Worm (Caenorhabditis elegans) whole organism, L3 larva: ENCODE data around the gene B0035.3.
A peak's percentile ranks its signal among the peaks of the same experiment; 100 is the strongest.

Experiments used
- ZK546.5 ChIP-seq: sonication (generic microtip); optimal IDR thresholded peaks from 2 replicates; lab custom pipeline; 2017; ENCODE audit warnings: missing biosample characterization, missing genetic modification characterization
- aly-2 ChIP-seq: fragments of 150-350 bp; optimal IDR thresholded peaks from 2 replicates; lab custom pipeline; 2014; ENCODE audit warnings: missing biosample characterization, missing genetic modification characterization
- ama-1 ChIP-seq: fragments of 150-350 bp; optimal IDR thresholded peaks from 2 replicates; lab custom pipeline; 2018
- ceh-16 ChIP-seq: sonication (generic microtip); optimal IDR thresholded peaks from 2 replicates; lab custom pipeline; 2017; ENCODE audit warnings: missing biosample characterization, missing genetic modification characterization
- ceh-28 ChIP-seq: fragments of 150-350 bp; optimal IDR thresholded peaks from 2 replicates; lab custom pipeline; 2014; ENCODE audit warnings: missing biosample characterization, missing genetic modification reagents, missing genetic modification characterization
- ceh-9 ChIP-seq: sonication (generic microtip); optimal IDR thresholded peaks from 2 replicates; lab custom pipeline; 2018; ENCODE audit warnings: missing biosample characterization, missing genetic modification characterization
- daf-12 ChIP-seq: fragments of 150-350 bp; optimal IDR thresholded peaks from 2 replicates; lab custom pipeline; 2014; ENCODE audit warnings: missing biosample characterization, missing genetic modification reagents, missing genetic modification characterization
- egl-5 ChIP-seq: fragments of 150-350 bp; optimal IDR thresholded peaks from 2 replicates; lab custom pipeline; 2017; ENCODE audit warnings: missing biosample characterization, missing genetic modification reagents, missing genetic modification characterization, inconsistent platforms
- elt-1 ChIP-seq: fragments of 150-350 bp; optimal IDR thresholded peaks from 2 replicates; lab custom pipeline; 2014; ENCODE audit warnings: missing biosample characterization, missing genetic modification characterization
- elt-2 ChIP-seq: sonication (generic microtip); optimal IDR thresholded peaks from 2 replicates; lab custom pipeline; 2016; ENCODE audit warnings: missing genetic modification reagents, mild to moderate bottlenecking, missing genetic modification characterization, missing compliant biosample characterization
- elt-3 ChIP-seq, 3 experiments: fragments of 150-350 bp in 1 of 3; sonication (generic microtip) in 2 of 3; optimal IDR thresholded peaks; 2 replicates in 2 of 3; 4 replicates in 1 of 3; lab custom pipeline; 2014 to 2017; ENCODE audit warnings: missing biosample characterization in 3 of 3, missing genetic modification characterization in 3 of 3
- fkh-2 ChIP-seq: fragments of 150-350 bp; optimal IDR thresholded peaks from 2 replicates; lab custom pipeline; 2014; ENCODE audit warnings: missing biosample characterization, missing genetic modification reagents, missing genetic modification characterization
- fos-1 ChIP-seq: fragments of 150-350 bp; optimal IDR thresholded peaks from 2 replicates; lab custom pipeline; 2014; ENCODE audit warnings: missing biosample characterization, missing genetic modification characterization
- hmg-11 ChIP-seq: sonication (generic microtip); optimal IDR thresholded peaks from 2 replicates; lab custom pipeline; 2016; ENCODE audit warnings: missing genetic modification characterization, missing compliant biosample characterization
- jun-1 ChIP-seq: fragments of 150-350 bp; optimal IDR thresholded peaks from 2 replicates; lab custom pipeline; 2014; ENCODE audit warnings: missing biosample characterization, missing genetic modification reagents, missing genetic modification characterization
- lin-15B ChIP-seq: fragments of 150-350 bp; optimal IDR thresholded peaks from 2 replicates; lab custom pipeline; 2014; ENCODE audit warnings: missing biosample characterization, missing genetic modification characterization
- lsy-12 ChIP-seq: sonication (generic microtip); optimal IDR thresholded peaks from 2 replicates; lab custom pipeline; 2016; ENCODE audit warnings: mild to moderate bottlenecking, missing genetic modification characterization, missing compliant biosample characterization
- nhr-11 ChIP-seq: fragments of 150-350 bp; optimal IDR thresholded peaks from 2 replicates; lab custom pipeline; 2014; ENCODE audit warnings: missing biosample characterization, missing genetic modification characterization
- nhr-12 ChIP-seq: fragments of 150-350 bp; optimal IDR thresholded peaks from 2 replicates; lab custom pipeline; 2014; ENCODE audit warnings: missing biosample characterization, missing genetic modification characterization
- nhr-237 ChIP-seq: fragments of 150-350 bp; optimal IDR thresholded peaks from 2 replicates; lab custom pipeline; 2014; ENCODE audit warnings: missing biosample characterization, missing genetic modification characterization
- nhr-28 ChIP-seq: fragments of 150-350 bp; optimal IDR thresholded peaks from 2 replicates; lab custom pipeline; 2014; ENCODE audit warnings: missing biosample characterization, missing genetic modification characterization
- nhr-67 ChIP-seq: fragments of 150-350 bp; optimal IDR thresholded peaks from 2 replicates; lab custom pipeline; 2014; ENCODE audit warnings: missing biosample characterization, missing genetic modification characterization
- nhr-76 ChIP-seq: fragments of 150-350 bp; sonication (generic microtip); optimal IDR thresholded peaks from 5 replicates; lab custom pipeline; 2014; ENCODE audit warnings: missing biosample characterization, missing genetic modification characterization
- nhr-77 ChIP-seq: fragments of 150-350 bp; optimal IDR thresholded peaks from 2 replicates; lab custom pipeline; 2014; ENCODE audit warnings: missing biosample characterization, missing genetic modification characterization
- pha-4 ChIP-seq: fragments of 150-350 bp; optimal IDR thresholded peaks from 2 replicates; lab custom pipeline; 2014; ENCODE audit warnings: missing biosample characterization, missing genetic modification reagents, missing genetic modification characterization
- pqm-1 ChIP-seq: fragments of 150-350 bp; optimal IDR thresholded peaks from 2 replicates; lab custom pipeline; 2017; ENCODE audit warnings: missing biosample characterization, missing genetic modification characterization, inconsistent platforms
- skn-1 ChIP-seq: fragments of 150-350 bp; optimal IDR thresholded peaks from 2 replicates; lab custom pipeline; 2014; ENCODE audit warnings: missing biosample characterization, missing genetic modification characterization
- snpc-4 ChIP-seq: fragments of 150-350 bp; optimal IDR thresholded peaks from 2 replicates; lab custom pipeline; 2014; ENCODE audit warnings: missing biosample characterization, missing genetic modification characterization
- tbx-2 ChIP-seq: sonication (generic microtip); optimal IDR thresholded peaks from 2 replicates; lab custom pipeline; 2016; ENCODE audit warnings: mild to moderate bottlenecking, missing genetic modification characterization, missing compliant biosample characterization
- unc-62 ChIP-seq: fragments of 150-350 bp; sonication (generic microtip); optimal IDR thresholded peaks from 4 replicates; lab custom pipeline; 2014; ENCODE audit warnings: missing biosample characterization, missing genetic modification reagents, missing genetic modification characterization
- zag-1 ChIP-seq: fragments of 150-350 bp; optimal IDR thresholded peaks from 2 replicates; lab custom pipeline; 2014; ENCODE audit warnings: missing biosample characterization, missing genetic modification characterization
- ztf-4 ChIP-seq: fragments of 150-350 bp; optimal IDR thresholded peaks from 2 replicates; lab custom pipeline; 2014; ENCODE audit warnings: missing biosample characterization, missing genetic modification characterization

B0035.3 gene

DNA sequence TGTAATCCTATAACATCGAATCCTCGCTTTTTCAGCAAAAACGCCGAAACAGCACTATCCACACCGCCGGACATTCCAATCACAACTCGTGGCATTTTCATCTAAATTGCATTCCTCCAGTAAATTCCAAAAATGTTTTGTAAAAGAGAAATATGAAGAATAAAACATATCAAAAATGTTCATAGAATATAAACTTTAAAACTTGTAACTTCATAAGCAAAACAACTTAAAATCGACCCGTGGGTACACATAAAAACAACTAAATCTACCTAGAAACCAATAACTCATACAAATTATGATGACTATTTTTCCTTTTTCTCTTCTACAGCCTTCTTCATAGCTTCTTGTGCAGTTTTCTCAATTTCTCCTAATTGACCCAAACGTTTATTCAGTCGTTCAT lies 18.0 kb downstream of the B0035.3 start, which contains the start of gene mttu-1:
TSS of gene mttu-1 (minus strand) at position 101 of the 400 bp plus-strand sequence.
- no peak for TF ChIP-seq nhr-76 (tag; lab: Kevin White, UChicago)
- TF ChIP-seq jun-1 (tag; lab: Kevin White, UChicago): no peak
- no peak for TF ChIP-seq nhr-28
- no peak for TF ChIP-seq ztf-4
- TF ChIP-seq snpc-4 (tag; lab: Kevin White, UChicago): no peak
- TF ChIP-seq pqm-1 (tag; lab: Kevin White, UChicago): no peak
- no peak for TF ChIP-seq nhr-12 (tag; lab: Kevin White, UChicago)
- TF ChIP-seq fos-1 (tag; lab: Kevin White, UChicago): no peak
- no peak for TF ChIP-seq ceh-28 (tag; lab: Kevin White, UChicago)
- no peak for TF ChIP-seq nhr-237 (tag; lab: Kevin White, UChicago)
- TF ChIP-seq daf-12 (tag; lab: Kevin White, UChicago): no peak
- no peak for TF ChIP-seq skn-1 (tag; lab: Kevin White, UChicago)
- no peak for TF ChIP-seq elt-3 (tag; optimal IDR thresholded peaks at IDR 0.05; lab: Kevin White, UChicago)
- no peak for TF ChIP-seq unc-62 (GFP tag; lab: Kevin White, UChicago)
- no peak for TF ChIP-seq lin-15B (tag; lab: Kevin White, UChicago)
- TF ChIP-seq fkh-2 (tag; lab: Kevin White, UChicago): no peak
- TF ChIP-seq aly-2 (tag; lab: Kevin White, UChicago): no peak

DNA sequence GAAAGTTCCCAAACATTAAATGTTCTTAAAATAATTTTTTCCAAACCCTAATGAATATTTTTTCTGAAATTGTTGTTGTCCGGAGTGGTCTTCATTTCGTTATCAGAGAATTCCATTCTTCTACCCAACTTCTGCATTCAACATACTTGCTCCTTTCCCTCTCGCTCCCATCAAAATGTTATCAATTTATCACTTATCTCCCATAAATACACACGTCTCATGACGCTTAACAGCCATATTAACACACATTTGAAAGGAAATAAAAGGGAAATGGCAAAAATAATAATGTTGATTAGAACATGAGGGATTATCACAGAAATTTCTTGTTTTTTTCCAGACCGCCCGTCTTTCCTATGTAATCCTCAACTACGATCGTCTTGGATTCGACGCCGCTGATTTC lies 25.8 kb downstream of the B0035.3 start:
- TF ChIP-seq pha-4 (tag; lab: Kevin White, UChicago) (peak; percentile 53), snpc-4 (tag; lab: Kevin White, UChicago) (no peak), pqm-1 (tag; lab: Kevin White, UChicago) (peak; percentile 90), ZK546.5 (no peak), nhr-67 (no peak), lsy-12 (tag; lab: Kevin White, UChicago) (no peak), elt-2 (tag; lab: Kevin White, UChicago) (peak; percentile 97), fos-1 (tag; lab: Kevin White, UChicago) (no peak), ceh-9 (no peak), fkh-2 (tag; lab: Kevin White, UChicago) (no peak), skn-1 (tag; lab: Kevin White, UChicago) (no peak), lin-15B (tag; lab: Kevin White, UChicago) (no peak), nhr-77 (no peak), ceh-28 (tag; lab: Kevin White, UChicago) (no peak), hmg-11 (tag; lab: Kevin White, UChicago) (no peak), ama-1 (lab: Kevin White, UChicago) (no peak), nhr-12 (tag; lab: Kevin White, UChicago) (no peak)

DNA sequence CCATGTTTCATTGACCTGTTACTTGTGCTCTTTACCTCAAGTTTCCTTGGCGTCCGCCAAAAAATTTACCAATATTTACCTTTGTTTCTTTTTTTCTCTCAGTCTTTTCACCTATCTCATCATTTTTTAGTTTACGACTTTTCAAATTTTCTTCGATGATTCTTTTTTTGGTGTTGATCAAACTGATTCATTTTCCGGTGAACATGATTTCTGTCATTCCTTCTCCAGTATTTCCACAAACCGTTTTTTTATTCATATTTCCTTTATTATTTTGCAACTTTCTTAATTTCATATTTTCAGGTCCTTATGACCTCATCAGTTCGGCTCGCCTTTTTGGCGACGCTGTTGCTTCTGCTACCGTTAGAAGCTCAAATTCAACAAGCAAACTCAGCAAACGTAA lies 27.3 kb downstream of the B0035.3 start, which contains the start of gene F54D1.6:
TSS of gene F54D1.6 (plus strand) at position 301 of the 400 bp plus-strand sequence.
- TF ChIP-seq pha-4 (tag; lab: Kevin White, UChicago) (peak; percentile 44), nhr-237 (tag; lab: Kevin White, UChicago) (no peak), lin-15B (tag; lab: Kevin White, UChicago) (no peak)

DNA sequence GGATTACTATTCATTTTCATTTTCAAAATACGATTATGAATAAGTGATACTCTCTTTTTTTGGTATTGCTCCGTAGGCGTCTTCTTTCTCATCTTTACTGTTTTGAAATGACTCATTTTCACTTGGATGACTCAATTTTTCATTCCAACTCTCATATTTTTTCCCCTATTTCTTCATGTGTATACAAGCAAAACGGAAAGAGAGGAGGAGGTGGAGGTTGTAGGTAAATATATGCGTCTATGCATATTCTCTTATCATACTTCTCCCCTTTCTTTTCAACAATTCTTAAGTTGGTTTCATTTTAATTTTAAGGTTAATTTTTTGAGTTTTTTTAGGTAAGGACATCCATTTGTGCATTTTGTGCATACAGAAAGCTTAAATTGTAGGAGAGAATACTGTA lies 28.7 kb downstream of the B0035.3 start:
- TF ChIP-seq lin-15B (tag; lab: Kevin White, UChicago) (no peak), nhr-237 (tag; lab: Kevin White, UChicago) (no peak), ceh-16 (tag; lab: Kevin White, UChicago) (no peak), nhr-67 (no peak), elt-2 (tag; lab: Kevin White, UChicago) (peak; percentile 31), pha-4 (tag; lab: Kevin White, UChicago) (peak; percentile 46), lsy-12 (tag; lab: Kevin White, UChicago) (no peak), egl-5 (no peak), nhr-11 (tag; lab: Kevin White, UChicago) (no peak), pqm-1 (tag; lab: Kevin White, UChicago) (peak; percentile 71)

DNA sequence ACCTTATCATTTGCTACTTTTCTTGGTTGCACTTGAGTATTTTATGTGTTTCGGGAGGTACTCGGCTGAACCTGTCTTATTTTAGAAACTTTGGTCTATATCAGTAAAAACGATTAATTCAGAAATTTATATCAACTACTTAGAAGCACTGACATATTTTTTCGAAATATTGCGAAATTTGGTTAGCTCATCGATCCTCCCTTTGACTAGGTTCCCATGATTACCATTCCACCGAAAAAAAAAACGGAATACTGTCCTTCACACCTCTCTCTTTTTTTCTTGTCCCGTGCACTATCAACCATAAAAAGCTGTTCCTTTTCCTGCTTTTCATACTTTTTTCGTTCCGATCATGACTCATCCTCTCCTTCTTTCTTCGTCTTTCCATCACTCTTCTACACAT lies 29.6 kb downstream of the B0035.3 start:
- TF ChIP-seq elt-2 (tag; lab: Kevin White, UChicago) (peak; percentile 4), elt-1 (tag; lab: Kevin White, UChicago) (no peak), zag-1 (tag; lab: Kevin White, UChicago) (no peak), pha-4 (tag; lab: Kevin White, UChicago) (peak; percentile 12)
- TF ChIP-seq, all 47 proteins: peak for 2

DNA sequence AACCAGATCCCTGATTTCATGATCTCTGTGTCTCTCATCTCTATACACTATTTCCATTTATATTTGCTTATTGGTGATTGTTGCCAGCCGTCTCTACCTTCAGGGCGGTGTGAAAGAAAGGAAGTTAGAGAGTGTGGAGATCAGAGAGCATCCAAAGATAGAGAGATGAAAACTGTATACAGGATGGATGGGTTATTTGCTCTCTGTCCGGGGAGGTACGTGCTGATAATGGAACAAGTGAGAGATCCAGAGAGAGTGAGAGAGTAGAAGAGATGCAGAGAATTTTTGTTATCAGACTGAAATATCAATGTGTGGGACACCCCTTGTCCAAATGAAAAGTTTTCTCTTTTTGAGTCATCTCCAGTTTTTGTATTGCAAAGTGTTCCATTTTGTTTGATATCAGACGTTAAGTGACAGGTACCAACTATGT lies 30.7 kb downstream of the B0035.3 start:
- no peak for TF ChIP-seq fkh-2 (tag; lab: Kevin White, UChicago)
- TF ChIP-seq tbx-2 (tag; lab: Kevin White, UChicago): no peak
- TF ChIP-seq nhr-237 (tag; lab: Kevin White, UChicago): no peak
- peak; percentile 93 for TF ChIP-seq pqm-1 (tag; lab: Kevin White, UChicago)
- peak; percentile 42 for TF ChIP-seq skn-1 (tag; lab: Kevin White, UChicago)
- peak; percentile 98 for TF ChIP-seq elt-2 (tag; lab: Kevin White, UChicago)
- TF ChIP-seq pha-4 (tag; lab: Kevin White, UChicago): peak; percentile 95
- TF ChIP-seq jun-1 (tag; lab: Kevin White, UChicago): peak; percentile 78
- TF ChIP-seq fos-1 (tag; lab: Kevin White, UChicago): peak; percentile 53
- TF ChIP-seq, all 47 proteins: peak for 6
